Worm (Caenorhabditis elegans): Measurements from ENCODE around the gene cup-15.

DNA sequence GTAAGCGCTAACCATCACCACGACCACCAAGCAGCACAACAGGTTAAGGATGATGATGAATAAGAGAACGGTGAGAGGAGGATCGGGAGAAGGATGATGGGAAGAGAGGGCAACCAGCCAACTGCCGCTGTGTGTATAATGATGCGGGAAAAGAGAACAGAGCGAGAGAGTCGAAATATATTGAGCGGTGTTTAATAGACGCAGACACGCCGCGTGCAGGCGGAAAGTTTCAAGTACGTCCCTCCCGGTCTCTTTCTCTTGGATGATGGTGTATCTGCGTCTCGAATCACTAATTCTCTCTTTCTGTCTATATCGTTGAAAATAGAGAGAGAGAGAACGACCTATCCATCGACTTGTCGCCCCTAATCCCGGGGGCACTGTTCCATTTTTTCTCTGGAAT lies 3.9 kb downstream of the cup-15 start:
- TF ChIP-seq bed-3 (GFP tag; optimal IDR thresholded peaks at IDR 0.05) (no peak), mls-2 (tag; optimal IDR thresholded peaks at IDR 0.05) (peak; percentile 54), nhr-28 (tag; optimal IDR thresholded peaks at IDR 0.05) (no peak), nhr-76 (tag; optimal IDR thresholded peaks at IDR 0.05) (no peak), pha-4 (tag; optimal IDR thresholded peaks at IDR 0.05) (peak; percentile 82), unc-62 (GFP tag; optimal IDR thresholded peaks at IDR 0.05) (peak; percentile 53), ceh-83 (GFP tag; optimal IDR thresholded peaks at IDR 0.05) (no peak), unc-120 (tag; optimal IDR thresholded peaks at IDR 0.05; ENCODE audit: poor library complexity, severe bottlenecking) (peak; percentile 16), drap-1 (GFP tag; optimal IDR thresholded peaks at IDR 0.05) (no peak), M03D4.4 (tag; optimal IDR thresholded peaks at IDR 0.05) (peak; percentile 1), ztf-11 (tag; optimal IDR thresholded peaks at IDR 0.05) (peak; percentile 59)
